Worm (Caenorhabditis elegans): Measurements from ENCODE around the gene F49C5.11.

The F49C5.11 gene

ce11 chrII:12508650-12509049 is 47.0 kb upstream of the F49C5.11 start, which contains the start of gene srh-67:
srh-67 (plus strand) TSS chrII:12508950.
- TF ChIP-seq unc-86 (tag; optimal IDR thresholded peaks at IDR 0.05) (no peak), nhr-11 (tag; optimal IDR thresholded peaks at IDR 0.05) (no peak), elt-2 (tag; optimal IDR thresholded peaks at IDR 0.05) (no peak), aha-1 (tag; optimal IDR thresholded peaks at IDR 0.05) (no peak), snpc-4 (tag; optimal IDR thresholded peaks at IDR 0.05) (no peak)

- TF ChIP-seq mef-2 (tag; optimal IDR thresholded peaks at IDR 0.05): no peak
- no peak for TF ChIP-seq nhr-47 (tag; optimal IDR thresholded peaks at IDR 0.05)
- no peak for TF ChIP-seq ces-1 (GFP tag; optimal IDR thresholded peaks at IDR 0.05)
- no peak for TF ChIP-seq C34B4.2 (tag; optimal IDR thresholded peaks at IDR 0.05)
- no peak for TF ChIP-seq nhr-90 (tag; optimal IDR thresholded peaks at IDR 0.05; ENCODE audit: poor library complexity)
- no peak for TF ChIP-seq ceh-90 (tag; optimal IDR thresholded peaks at IDR 0.05)
- no peak for TF ChIP-seq ceh-82 (tag; optimal IDR thresholded peaks at IDR 0.05)
- no peak for TF ChIP-seq isw-1 (GFP tag; IDR thresholded peaks at IDR 0.05)
- TF ChIP-seq pag-3 (tag; optimal IDR thresholded peaks at IDR 0.05; ENCODE audit: borderline replicate concordance, insufficient read depth): no peak
- no peak for TF ChIP-seq ceh-63 (GFP tag; optimal IDR thresholded peaks at IDR 0.05)
- no peak for TF ChIP-seq vab-15 (tag; optimal IDR thresholded peaks at IDR 0.05)
- no peak for TF ChIP-seq rnt-1 (tag; optimal IDR thresholded peaks at IDR 0.05)
These were observed 43.8 kb upstream of the F49C5.11 start, which contains the start of gene srh-73 for ce11 chrII:12511866-12512265. srh-73 (plus strand) TSS chrII:12512166.

- no peak for TF ChIP-seq ets-5 (GFP tag; IDR thresholded peaks at IDR 0.05)
- TF ChIP-seq pax-3 (tag; optimal IDR thresholded peaks at IDR 0.05): no peak
- TF ChIP-seq lir-3 (tag; optimal IDR thresholded peaks at IDR 0.05; ENCODE audit: poor library complexity): no peak
- TF ChIP-seq ces-1 (GFP tag; optimal IDR thresholded peaks at IDR 0.05): no peak
- TF ChIP-seq unc-98 (GFP tag; IDR thresholded peaks at IDR 0.05): no peak
- no peak for TF ChIP-seq tbx-2 (tag; optimal IDR thresholded peaks at IDR 0.05)
- TF ChIP-seq mdl-1 (tag; optimal IDR thresholded peaks at IDR 0.05): no peak
- TF ChIP-seq unc-86 (tag; optimal IDR thresholded peaks at IDR 0.05): no peak
- TF ChIP-seq unc-130 (tag; optimal IDR thresholded peaks at IDR 0.05): no peak
- TF ChIP-seq dsc-1 (tag; optimal IDR thresholded peaks at IDR 0.05): no peak
- TF ChIP-seq nhr-237 (tag; optimal IDR thresholded peaks at IDR 0.05): no peak
- TF ChIP-seq egl-13 (tag; optimal IDR thresholded peaks at IDR 0.05): no peak
- TF ChIP-seq F16B12.6 (tag; optimal IDR thresholded peaks at IDR 0.05): no peak
- TF ChIP-seq nhr-84 (tag; optimal IDR thresholded peaks at IDR 0.05): no peak
- TF ChIP-seq lin-15B (tag; optimal IDR thresholded peaks at IDR 0.05): no peak
These were observed 41.1 kb upstream of the F49C5.11 start, which contains the start of gene srh-69 for ce11 chrII:12514620-12515019. srh-69 (minus strand) TSS chrII:12514720.

ce11 chrII:12516313-12516712 is 39.4 kb upstream of the F49C5.11 start, which contains the start of gene srh-61:
srh-61 (minus strand) TSS chrII:12516413.
- TF ChIP-seq mef-2 (tag; optimal IDR thresholded peaks at IDR 0.05) (no peak), ztf-11 (tag; optimal IDR thresholded peaks at IDR 0.05) (no peak), mep-1 (tag; optimal IDR thresholded peaks at IDR 0.05) (no peak), egl-13 (tag; optimal IDR thresholded peaks at IDR 0.05) (no peak)

- TF ChIP-seq ets-5 (GFP tag; IDR thresholded peaks at IDR 0.05): no peak
- TF ChIP-seq hlh-17 (GFP tag; optimal IDR thresholded peaks at IDR 0.05; ENCODE audit: borderline replicate concordance): no peak
- TF ChIP-seq nhr-90 (tag; optimal IDR thresholded peaks at IDR 0.05; ENCODE audit: poor library complexity): no peak
These were observed 37.7 kb upstream of the F49C5.11 start for ce11 chrII:12518008-12518407.

Measured in whole organism, L1 larva.